Worm (Caenorhabditis elegans) whole organism, L1 larva: ENCODE measurements around the gene F25A2.1.

Experiments
- C34B4.2 ChIP-seq: sonication (generic microtip); optimal IDR thresholded peaks from 2 replicates; lab custom pipeline; 2017; ENCODE audit warnings: mild to moderate bottlenecking, missing genetic modification characterization, missing compliant biosample characterization
- F16B12.6 ChIP-seq: fragments of 150-350 bp; optimal IDR thresholded peaks from 2 replicates; lab custom pipeline; 2014; ENCODE audit warnings: missing biosample characterization, missing genetic modification characterization
- aly-2 ChIP-seq: fragments of 150-350 bp; optimal IDR thresholded peaks from 2 replicates; lab custom pipeline; 2014; ENCODE audit warnings: missing biosample characterization, missing genetic modification characterization
- dsc-1 ChIP-seq: sonication (generic microtip); optimal IDR thresholded peaks from 2 replicates; lab custom pipeline; 2016; ENCODE audit warnings: mild to moderate bottlenecking, missing genetic modification characterization, missing compliant biosample characterization
- egl-27 ChIP-seq, 2 experiments: fragments of 150-350 bp in 1 of 2; sonication (generic microtip); optimal IDR thresholded peaks; 3 replicates each; lab custom pipeline; 2017 to 2018; ENCODE audit warnings: missing biosample characterization in 2 of 2, missing genetic modification characterization in 2 of 2, missing genetic modification reagents in 2 of 2
- hlh-4 ChIP-seq: sonication (generic microtip); optimal IDR thresholded peaks from 2 replicates; lab custom pipeline; 2016; ENCODE audit warnings: mild to moderate bottlenecking, missing genetic modification characterization, missing compliant biosample characterization
- lin-14 ChIP-seq: fragments of 200-800 bp; sonication (Bioruptor generic); optimal IDR thresholded peaks from 2 replicates; lab custom pipeline; 2018; ENCODE audit warnings: mild to moderate bottlenecking, missing genetic modification characterization, moderate library complexity, missing compliant biosample characterization
- nhr-12 ChIP-seq: sonication (generic microtip); optimal IDR thresholded peaks from 2 replicates; lab custom pipeline; 2017; ENCODE audit warnings: missing biosample characterization, missing genetic modification characterization
- nhr-237 ChIP-seq: fragments of 150-350 bp; optimal IDR thresholded peaks from 2 replicates; lab custom pipeline; 2014; ENCODE audit warnings: missing biosample characterization, missing genetic modification characterization
- pax-3 ChIP-seq: fragments of 200-800 bp; sonication (Bioruptor generic); optimal IDR thresholded peaks from 2 replicates; lab custom pipeline; 2018; ENCODE audit warnings: mild to moderate bottlenecking, missing genetic modification characterization, moderate library complexity, missing compliant biosample characterization
- skn-1 ChIP-seq: fragments of 150-350 bp; optimal IDR thresholded peaks from 2 replicates; lab custom pipeline; 2014; ENCODE audit warnings: missing biosample characterization, missing genetic modification characterization
- tbx-2 ChIP-seq: sonication (generic microtip); optimal IDR thresholded peaks from 2 replicates; lab custom pipeline; 2016; ENCODE audit warnings: missing genetic modification characterization, missing compliant biosample characterization
- unc-98 ChIP-seq: fragments of 200-800 bp; sonication (Bioruptor generic); IDR thresholded peaks from 2 replicates; pipeline ENCODE4 v1.3.6; 2022; ENCODE audit warnings: missing genetic modification characterization, missing compliant biosample characterization
- zag-1 ChIP-seq: fragments of 150-350 bp; optimal IDR thresholded peaks from 2 replicates; lab custom pipeline; 2014; ENCODE audit warnings: missing biosample characterization, missing genetic modification characterization

DNA sequence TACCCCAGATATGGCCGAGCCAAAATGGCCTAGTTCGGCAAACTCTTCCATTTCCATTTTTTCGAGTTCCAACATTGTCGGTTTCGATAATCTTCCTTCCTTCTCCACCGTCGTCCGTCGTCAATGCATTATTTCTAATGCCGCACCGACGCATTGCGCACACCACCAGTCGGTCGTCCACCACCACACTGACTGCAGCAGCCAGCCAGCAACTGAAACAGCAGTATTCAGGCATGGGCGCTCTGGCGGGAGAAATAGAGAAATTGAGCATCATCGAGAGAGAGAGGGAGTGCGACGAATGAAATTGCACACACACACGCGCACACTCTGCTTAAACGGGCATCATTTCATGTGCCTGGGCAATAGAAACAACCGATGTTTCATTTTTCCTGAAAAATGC lies 25.5 kb upstream of the F25A2.1 start:
- peak; percentile 92 for TF ChIP-seq lin-14
- TF ChIP-seq C34B4.2 (tag; lab: Kevin White, UChicago) = no peak
- TF ChIP-seq skn-1 (tag; lab: Kevin White, UChicago) = peak; percentile 15
- TF ChIP-seq dsc-1 (tag; lab: Kevin White, UChicago) = peak; percentile 69
- TF ChIP-seq nhr-237 = no peak
- no peak for TF ChIP-seq unc-98
- no peak for TF ChIP-seq hlh-4 (tag; lab: Kevin White, UChicago)
- no peak for TF ChIP-seq zag-1 (tag; lab: Kevin White, UChicago)
- TF ChIP-seq egl-27 (tag; optimal IDR thresholded peaks at IDR 0.05; lab: Kevin White, UChicago) = no peak
- TF ChIP-seq F16B12.6 = no peak
- TF ChIP-seq nhr-12 (tag; lab: Kevin White, UChicago) = no peak
- TF ChIP-seq pax-3 (tag; lab: Kevin White, UChicago) = peak; percentile 47
- no peak for TF ChIP-seq aly-2 (tag; lab: Kevin White, UChicago)
- TF ChIP-seq tbx-2 (tag; lab: Kevin White, UChicago) = peak; percentile 38
